Fruit fly (Drosophila melanogaster) whole organism, adult: Measurements from ENCODE around the gene Etl1.
A peak's percentile ranks its signal among the peaks of the same experiment; 100 is the strongest.

Source experiments
- CG12768 ChIP-seq: fragments of 200-800 bp; sonication (Bioruptor generic); optimal IDR thresholded peaks from 2 replicates; lab custom pipeline; 2017; ENCODE audit warnings: missing biosample characterization, missing genetic modification characterization, mild to moderate bottlenecking, moderate library complexity, missing genetic modification reagents
- CG14711 ChIP-seq: fragments of 200-800 bp; sonication (Bioruptor generic); optimal IDR thresholded peaks from 2 replicates; lab custom pipeline; 2018; ENCODE audit warnings: missing biosample characterization, mild to moderate bottlenecking, missing genetic modification characterization, moderate library complexity
- CG7101 ChIP-seq: fragments of 200-800 bp; sonication (Bioruptor generic); optimal IDR thresholded peaks from 2 replicates; lab custom pipeline; 2018; ENCODE audit warnings: missing biosample characterization, mild to moderate bottlenecking, missing genetic modification characterization, moderate library complexity
- Clk ChIP-seq: fragments of 200-800 bp; sonication (Bioruptor generic); optimal IDR thresholded peaks from 2 replicates; lab custom pipeline; 2017; ENCODE audit warnings: missing biosample characterization, missing genetic modification characterization
- Mnt ChIP-seq: fragments of 200-800 bp; sonication (Bioruptor generic); optimal IDR thresholded peaks from 2 replicates; lab custom pipeline; 2016; ENCODE audit warnings: missing biosample characterization, mild to moderate bottlenecking, missing genetic modification characterization
- cic ChIP-seq: fragments of 200-800 bp; sonication (Bioruptor generic); optimal IDR thresholded peaks from 2 replicates; lab custom pipeline; 2017; ENCODE audit warnings: missing biosample characterization, mild to moderate bottlenecking, missing genetic modification characterization, moderate library complexity
- ovo ChIP-seq: fragments of 200-800 bp; sonication (Bioruptor generic); optimal IDR thresholded peaks from 2 replicates; lab custom pipeline; 2016; ENCODE audit warnings: missing biosample characterization, missing genetic modification characterization
- pad ChIP-seq: fragments of 200-800 bp; sonication (Bioruptor generic); optimal IDR thresholded peaks from 3 replicates; lab custom pipeline; 2017; ENCODE audit warnings: missing biosample characterization, missing genetic modification characterization, mild to moderate bottlenecking, moderate library complexity, missing genetic modification reagents
- tj ChIP-seq: fragments of 200-800 bp; sonication (Bioruptor generic); optimal IDR thresholded peaks from 3 replicates; lab custom pipeline; 2017; ENCODE audit warnings: missing biosample characterization, mild to moderate bottlenecking, missing genetic modification characterization, moderate library complexity

- no peak for TF ChIP-seq CG12768 (GFP tag; lab: Kevin White, UChicago)
- TF ChIP-seq ovo: no peak
- no peak for TF ChIP-seq tj
- no peak for TF ChIP-seq CG14711 (tag; lab: Kevin White, UChicago)
- no peak for TF ChIP-seq pad (GFP tag; lab: Kevin White, UChicago)
- TF ChIP-seq Mnt (GFP tag; lab: Kevin White, UChicago): peak; percentile 35
- TF ChIP-seq CG7101 (tag; lab: Kevin White, UChicago): no peak
- TF ChIP-seq cic (GFP tag; lab: Kevin White, UChicago): peak; percentile 18
- no peak for TF ChIP-seq Clk (GFP tag; lab: Kevin White, UChicago)
These were observed 4.8 kb downstream of the Etl1 start for dm6 chr2L:9907320-9908256.
